Fruit fly (Drosophila melanogaster) whole organism, prepupa: ENCODE results near the gene Tnpo.

ENCODE experiments used
- Blimp-1 ChIP-seq: fragments of 200-800 bp; sonication (Bioruptor generic); optimal IDR thresholded peaks from 3 replicates; lab custom pipeline; 2017; ENCODE audit warnings: missing biosample characterization, missing genetic modification characterization, mild to moderate bottlenecking, moderate library complexity, missing genetic modification reagents
- CG10631 ChIP-seq: fragments of 200-800 bp; sonication (Bioruptor generic); optimal IDR thresholded peaks from 2 replicates; lab custom pipeline; 2016; ENCODE audit warnings: missing biosample characterization, missing genetic modification characterization
- CG11294 ChIP-seq: fragments of 200-800 bp; sonication (Bioruptor generic); IDR thresholded peaks from 2 replicates; pipeline ENCODE4 v1.3.6; 2022; ENCODE audit warnings: missing biosample characterization, missing genetic modification characterization
- CG11902 ChIP-seq: fragments of 200-800 bp; sonication (Bioruptor generic); optimal IDR thresholded peaks from 3 replicates; lab custom pipeline; 2016; ENCODE audit warnings: missing biosample characterization, missing genetic modification characterization
- CG1621 ChIP-seq: fragments of 200-800 bp; sonication (Bioruptor generic); optimal IDR thresholded peaks from 3 replicates; lab custom pipeline; 2018; ENCODE audit warnings: missing biosample characterization, mild to moderate bottlenecking, missing genetic modification characterization
- CG16779 ChIP-seq: fragments of 200-800 bp; sonication (Bioruptor generic); optimal IDR thresholded peaks from 3 replicates; lab custom pipeline; 2017; ENCODE audit warnings: missing biosample characterization, mild to moderate bottlenecking, missing genetic modification characterization
- CG32006 ChIP-seq: fragments of 200-800 bp; sonication (Bioruptor generic); optimal IDR thresholded peaks from 3 replicates; lab custom pipeline; 2017; ENCODE audit warnings: missing biosample characterization, mild to moderate bottlenecking, missing genetic modification characterization
- CG34406 ChIP-seq: fragments of 200-800 bp; sonication (Bioruptor generic); optimal IDR thresholded peaks from 3 replicates; lab custom pipeline; 2016; ENCODE audit warnings: missing biosample characterization, missing genetic modification characterization
- CG6163 ChIP-seq: fragments of 200-800 bp; sonication (Bioruptor generic); IDR thresholded peaks from 3 replicates; pipeline ENCODE4 v1.3.6; 2022; ENCODE audit warnings: missing biosample characterization, missing genetic modification characterization
- CG6276 ChIP-seq: fragments of 200-800 bp; sonication (Bioruptor generic); optimal IDR thresholded peaks from 2 replicates; lab custom pipeline; 2017; ENCODE audit warnings: missing biosample characterization, mild to moderate bottlenecking, missing genetic modification characterization
- CG6792 ChIP-seq: fragments of 200-800 bp; sonication (Bioruptor generic); optimal IDR thresholded peaks from 3 replicates; lab custom pipeline; 2016; ENCODE audit warnings: missing biosample characterization, missing genetic modification characterization
- CG6808 ChIP-seq: fragments of 200-800 bp; sonication (Bioruptor generic); optimal IDR thresholded peaks from 3 replicates; lab custom pipeline; 2017; ENCODE audit warnings: missing biosample characterization, missing genetic modification characterization, mild to moderate bottlenecking, moderate library complexity, missing genetic modification reagents
- CG6854 ChIP-seq: fragments of 200-800 bp; sonication (Bioruptor generic); optimal IDR thresholded peaks from 2 replicates; lab custom pipeline; 2017; ENCODE audit warnings: missing biosample characterization, mild to moderate bottlenecking, missing genetic modification characterization
- CG8119 ChIP-seq: fragments of 200-800 bp; sonication (Bioruptor generic); IDR thresholded peaks from 3 replicates; pipeline ENCODE4 v1.3.6; 2022; ENCODE audit warnings: missing biosample characterization, missing genetic modification characterization
- CG8319 ChIP-seq: fragments of 200-800 bp; sonication (Bioruptor generic); optimal IDR thresholded peaks from 3 replicates; lab custom pipeline; 2016; ENCODE audit warnings: missing biosample characterization, missing genetic modification characterization
- Eip75B ChIP-seq: fragments of 200-800 bp; sonication (Bioruptor generic); optimal IDR thresholded peaks from 3 replicates; lab custom pipeline; 2016; ENCODE audit warnings: missing biosample characterization, missing genetic modification characterization
- Eip78C ChIP-seq: fragments of 200-800 bp; sonication (Bioruptor generic); peaks from one replicate; lab custom pipeline; 2016; ENCODE audit warnings: missing biosample characterization, missing genetic modification characterization
- Eip93F ChIP-seq: fragments of 200-800 bp; sonication (Bioruptor generic); optimal IDR thresholded peaks from 2 replicates; lab custom pipeline; 2016; ENCODE audit warnings: missing biosample characterization, mild to moderate bottlenecking, missing genetic modification characterization
- Ets21C ChIP-seq: fragments of 200-800 bp; sonication (Bioruptor generic); optimal IDR thresholded peaks from 3 replicates; lab custom pipeline; 2016; ENCODE audit warnings: missing biosample characterization, missing genetic modification characterization
- Ets96B ChIP-seq: fragments of 200-800 bp; optimal IDR thresholded peaks from 2 replicates; lab custom pipeline; 2019; ENCODE audit warnings: missing biosample characterization, mild to moderate bottlenecking, missing genetic modification characterization, moderate library complexity
- Gug ChIP-seq: fragments of 200-800 bp; sonication (Bioruptor generic); IDR thresholded peaks from 2 replicates; pipeline ENCODE4 v1.3.6; 2022; ENCODE audit warnings: missing biosample characterization, missing genetic modification characterization
- Hr39 ChIP-seq: fragments of 200-800 bp; sonication (Bioruptor generic); optimal IDR thresholded peaks from 2 replicates; lab custom pipeline; 2016; ENCODE audit warnings: missing biosample characterization, missing genetic modification characterization
- OdsH ChIP-seq: fragments of 200-800 bp; sonication (Bioruptor generic); optimal IDR thresholded peaks from 3 replicates; lab custom pipeline; 2016; ENCODE audit warnings: missing biosample characterization, missing genetic modification characterization
- Smox ChIP-seq: fragments of 200-800 bp; sonication (Bioruptor generic); optimal IDR thresholded peaks from 3 replicates; lab custom pipeline; 2016; ENCODE audit warnings: missing biosample characterization, missing genetic modification characterization
- Sox15 ChIP-seq: fragments of 200-800 bp; sonication (Bioruptor generic); optimal IDR thresholded peaks from 3 replicates; lab custom pipeline; 2016; ENCODE audit warnings: missing biosample characterization, missing genetic modification characterization
- achi ChIP-seq: fragments of 200-800 bp; sonication (Bioruptor generic); optimal IDR thresholded peaks from 3 replicates; lab custom pipeline; 2016; ENCODE audit warnings: missing biosample characterization, missing genetic modification characterization
- acj6 ChIP-seq: fragments of 200-800 bp; sonication (Bioruptor generic); optimal IDR thresholded peaks from 3 replicates; lab custom pipeline; 2016; ENCODE audit warnings: missing biosample characterization, missing genetic modification characterization
- cyc ChIP-seq: fragments of 200-800 bp; sonication (Bioruptor generic); optimal IDR thresholded peaks from 3 replicates; lab custom pipeline; 2016; ENCODE audit warnings: missing biosample characterization, missing genetic modification characterization
- dac ChIP-seq: fragments of 200-800 bp; sonication (Bioruptor generic); optimal IDR thresholded peaks from 2 replicates; lab custom pipeline; 2017; ENCODE audit warnings: missing biosample characterization, mild to moderate bottlenecking, missing genetic modification characterization
- eg ChIP-seq: fragments of 200-800 bp; sonication (Bioruptor generic); IDR thresholded peaks from 3 replicates; pipeline ENCODE4 v1.3.6; 2022; ENCODE audit warnings: missing biosample characterization, missing genetic modification characterization
- esn ChIP-seq: fragments of 200-800 bp; sonication (Bioruptor generic); optimal IDR thresholded peaks from 2 replicates; lab custom pipeline; 2016; ENCODE audit warnings: missing biosample characterization, mild to moderate bottlenecking, missing genetic modification characterization, moderate library complexity
- fd85E ChIP-seq: fragments of 200-800 bp; sonication (Bioruptor generic); optimal IDR thresholded peaks from 3 replicates; lab custom pipeline; 2016; ENCODE audit warnings: missing biosample characterization, missing genetic modification characterization
- fkh ChIP-seq: fragments of 200-800 bp; sonication (Bioruptor generic); optimal IDR thresholded peaks from 3 replicates; lab custom pipeline; 2017; ENCODE audit warnings: missing biosample characterization, mild to moderate bottlenecking, missing genetic modification characterization, moderate library complexity
- lz ChIP-seq: fragments of 200-800 bp; sonication (Bioruptor generic); optimal IDR thresholded peaks from 3 replicates; lab custom pipeline; 2016; ENCODE audit warnings: missing biosample characterization, missing genetic modification characterization
- net ChIP-seq: fragments of 200-800 bp; sonication (Bioruptor generic); optimal IDR thresholded peaks from 3 replicates; lab custom pipeline; 2016; ENCODE audit warnings: missing biosample characterization, missing genetic modification characterization
- spab ChIP-seq: fragments of 200-800 bp; sonication (Bioruptor generic); optimal IDR thresholded peaks from 2 replicates; lab custom pipeline; 2017; ENCODE audit warnings: missing biosample characterization, mild to moderate bottlenecking, missing genetic modification characterization, missing genetic modification reagents
- ss ChIP-seq, 2 experiments: fragments of 200-800 bp; sonication (Bioruptor generic); optimal IDR thresholded peaks; 2 replicates in 1 of 2; 3 replicates in 1 of 2; lab custom pipeline; 2017 to 2018; ENCODE audit warnings: mild to moderate bottlenecking in 2 of 2, missing biosample characterization in 2 of 2, missing genetic modification characterization in 2 of 2, moderate library complexity in 1 of 2
- svp ChIP-seq: fragments of 200-800 bp; sonication (Bioruptor generic); peaks from one replicate; lab custom pipeline; 2016; ENCODE audit warnings: missing biosample characterization, missing genetic modification characterization
- topi ChIP-seq: fragments of 200-800 bp; sonication (Bioruptor generic); optimal IDR thresholded peaks from 3 replicates; lab custom pipeline; 2016; ENCODE audit warnings: missing biosample characterization, missing genetic modification characterization
- vri ChIP-seq: fragments of 200-800 bp; sonication (Bioruptor generic); optimal IDR thresholded peaks from 3 replicates; lab custom pipeline; 2016; ENCODE audit warnings: missing biosample characterization, mild to moderate bottlenecking, missing genetic modification characterization

The Tnpo gene

dm6 chr3L:6154951-6155394 lies 38.3 kb upstream of the Tnpo start (continued):
- TF ChIP-seq CG6163 (GFP tag; lab: Robert Waterston, UW), result peak; percentile 82
- TF ChIP-seq CG1621 (tag; lab: Kevin White, UChicago), result peak; percentile 57
- TF ChIP-seq OdsH (GFP tag; lab: Kevin White, UChicago), result no peak
- no peak for TF ChIP-seq lz (GFP tag; lab: Kevin White, UChicago)
- TF ChIP-seq dac (GFP tag; lab: Kevin White, UChicago), result no peak
- TF ChIP-seq CG11294 (GFP tag; lab: Robert Waterston, UW), result no peak
- peak; percentile 59 for TF ChIP-seq net (GFP tag; lab: Kevin White, UChicago)
- TF ChIP-seq CG8119 (GFP tag; lab: Robert Waterston, UW), result peak; percentile 77
- TF ChIP-seq Eip93F (GFP tag; lab: Kevin White, UChicago), result no peak
- TF ChIP-seq Smox (GFP tag; lab: Kevin White, UChicago), result no peak
- no peak for TF ChIP-seq cyc
- TF ChIP-seq Blimp-1, result peak; percentile 16
- TF ChIP-seq fkh (GFP tag; lab: Kevin White, UChicago), result no peak
- TF ChIP-seq svp (GFP tag; lab: Kevin White, UChicago), result no peak
- no peak for TF ChIP-seq CG6854
- TF ChIP-seq topi (GFP tag; lab: Kevin White, UChicago), result no peak
- no peak for TF ChIP-seq CG34406
- no peak for TF ChIP-seq vri (GFP tag; lab: Kevin White, UChicago)
- TF ChIP-seq CG11902 (GFP tag; lab: Kevin White, UChicago), result no peak
- peak; percentile 84 for TF ChIP-seq eg (GFP tag; lab: Robert Waterston, UW)
- peak; percentile 12 for TF ChIP-seq CG6792 (GFP tag; lab: Kevin White, UChicago)
- TF ChIP-seq CG10631 (GFP tag; lab: Kevin White, UChicago), result no peak
- TF ChIP-seq ss (GFP tag; optimal IDR thresholded peaks at IDR 0.05; lab: Kevin White, UChicago), result peak; percentile 83 to 93
- no peak for TF ChIP-seq achi (GFP tag; lab: Kevin White, UChicago)
- TF ChIP-seq Ets96B (tag; lab: Kevin White, UChicago), result peak; percentile 37
- TF ChIP-seq Ets21C (GFP tag; lab: Kevin White, UChicago), result no peak
- TF ChIP-seq Gug, result no peak
- no peak for TF ChIP-seq Hr39
- TF ChIP-seq Eip75B (GFP tag; lab: Kevin White, UChicago), result peak; percentile 53
- TF ChIP-seq acj6, result no peak
- no peak for TF ChIP-seq esn
- TF ChIP-seq CG8319 (GFP tag; lab: Kevin White, UChicago), result no peak
- TF ChIP-seq CG6808 (GFP tag; lab: Kevin White, UChicago), result peak; percentile 86
- peak; percentile 73 for TF ChIP-seq Eip78C
- peak; percentile 63 for TF ChIP-seq CG16779 (tag; lab: Kevin White, UChicago)
- peak; percentile 57 for TF ChIP-seq spab (GFP tag; lab: Kevin White, UChicago)

dm6 chr3L:6157327-6158032 lies 35.8 kb upstream of the Tnpo start, which contains the start of gene CG13297:
CG13297 (minus strand) TSS chr3L:6157377.
- TF ChIP-seq svp (GFP tag; lab: Kevin White, UChicago), result no peak
- TF ChIP-seq Sox15, result no peak
- TF ChIP-seq Eip78C, result peak; percentile 34
- no peak for TF ChIP-seq CG16779 (tag; lab: Kevin White, UChicago)
- TF ChIP-seq CG6276 (GFP tag; lab: Kevin White, UChicago), result peak; percentile 33
- TF ChIP-seq fd85E, result no peak
- TF ChIP-seq CG32006 (GFP tag; lab: Kevin White, UChicago), result peak; percentile 14
